Worm (Caenorhabditis elegans) whole organism, young adult: Measurements from ENCODE around the gene C18E9.8.

Source experiments
- B0019.2 ChIP-seq: fragments of 200-800 bp; sonication (Bioruptor generic); conservative IDR thresholded peaks from 2 replicates; pipeline ENCODE4 v1.3.6; 2022; ENCODE audit warnings: missing genetic modification reagents, missing genetic modification characterization, missing compliant biosample characterization
- C06A6.2 ChIP-seq: fragments of 200-800 bp; sonication (Bioruptor generic); conservative IDR thresholded peaks from 2 replicates; pipeline ENCODE4 v1.3.6; 2022; ENCODE audit warnings: missing genetic modification characterization, missing compliant biosample characterization
- C17E4.6 ChIP-seq: fragments of 200-800 bp; sonication (Bioruptor generic); IDR thresholded peaks from 2 replicates; pipeline ENCODE4 v1.3.6; 2022; ENCODE audit warnings: missing genetic modification reagents, missing genetic modification characterization, missing compliant biosample characterization
- F10E7.11 ChIP-seq: sonication (generic microtip); optimal IDR thresholded peaks from 2 replicates; lab custom pipeline; 2017; ENCODE audit warnings: mild to moderate bottlenecking, missing genetic modification characterization, moderate library complexity, missing compliant biosample characterization
- F22D6.2 ChIP-seq: sonication (generic microtip); optimal IDR thresholded peaks from 2 replicates; lab custom pipeline; 2016; ENCODE audit warnings: mild to moderate bottlenecking, missing genetic modification characterization, missing compliant biosample characterization
- F37B4.10 ChIP-seq: fragments of 200-800 bp; sonication (Bioruptor generic); IDR thresholded peaks from 2 replicates; pipeline ENCODE4 v1.3.6; 2022; ENCODE audit warnings: missing genetic modification characterization, missing compliant biosample characterization
- F49E8.2 ChIP-seq: sonication (generic microtip); optimal IDR thresholded peaks from 3 replicates; lab custom pipeline; 2017; ENCODE audit warnings: missing genetic modification characterization, mild to moderate bottlenecking, missing compliant biosample characterization, antibody characterized with exemption, moderate library complexity; ENCODE audit not compliant: insufficient read depth
- F52B5.7 ChIP-seq: sonication (generic microtip); optimal IDR thresholded peaks from 2 replicates; lab custom pipeline; 2016; ENCODE audit warnings: mild to moderate bottlenecking, missing genetic modification characterization, missing compliant biosample characterization
- F57A8.1 ChIP-seq: fragments of 200-800 bp; sonication (Bioruptor generic); optimal IDR thresholded peaks from 2 replicates; lab custom pipeline; 2018; ENCODE audit warnings: mild to moderate bottlenecking, missing genetic modification characterization, moderate library complexity, missing compliant biosample characterization
- T26A5.8 ChIP-seq: sonication (generic microtip); optimal IDR thresholded peaks from 2 replicates; lab custom pipeline; 2016; ENCODE audit warnings: missing genetic modification characterization, missing compliant biosample characterization
- Y53G8AR.9 ChIP-seq: fragments of 200-800 bp; sonication (Bioruptor generic); conservative IDR thresholded peaks from 2 replicates; pipeline ENCODE4 v1.3.6; 2022; ENCODE audit warnings: missing genetic modification reagents, missing genetic modification characterization, missing compliant biosample characterization
- Y67H2A.10 ChIP-seq: fragments of 200-800 bp; sonication (Bioruptor generic); conservative IDR thresholded peaks from 2 replicates; pipeline ENCODE4 v1.3.6; 2022; ENCODE audit warnings: missing genetic modification reagents, missing genetic modification characterization, missing compliant biosample characterization
- akir-1 ChIP-seq: fragments of 200-800 bp; sonication (Bioruptor generic); optimal IDR thresholded peaks from 2 replicates; lab custom pipeline; 2018; ENCODE audit warnings: mild to moderate bottlenecking, missing genetic modification characterization, moderate library complexity, missing compliant biosample characterization
- atf-7 ChIP-seq: sonication (generic microtip); optimal IDR thresholded peaks from 2 replicates; lab custom pipeline; 2017; ENCODE audit warnings: mild to moderate bottlenecking, missing genetic modification characterization, missing compliant biosample characterization
- athp-1 ChIP-seq: sonication (generic microtip); optimal IDR thresholded peaks from 2 replicates; lab custom pipeline; 2017; ENCODE audit warnings: mild to moderate bottlenecking, missing genetic modification characterization, missing compliant biosample characterization
- bed-1 ChIP-seq: fragments of 200-800 bp; sonication (Bioruptor generic); IDR thresholded peaks from 2 replicates; pipeline ENCODE4 v1.3.6; 2022; ENCODE audit warnings: missing genetic modification reagents, missing genetic modification characterization, missing compliant biosample characterization
- bed-2 ChIP-seq: fragments of 200-800 bp; sonication (Bioruptor generic); IDR thresholded peaks from 2 replicates; pipeline ENCODE4 v1.3.6; 2022; ENCODE audit warnings: missing genetic modification reagents, missing genetic modification characterization, missing compliant biosample characterization
- ccch-3 ChIP-seq: fragments of 200-800 bp; sonication (Bioruptor generic); optimal IDR thresholded peaks from 2 replicates; lab custom pipeline; 2018; ENCODE audit warnings: mild to moderate bottlenecking, missing genetic modification characterization, missing compliant biosample characterization
- cebp-2 ChIP-seq: fragments of 200-800 bp; sonication (Bioruptor generic); IDR thresholded peaks from 2 replicates; pipeline ENCODE4 v1.3.6; 2022; ENCODE audit warnings: missing genetic modification characterization, missing compliant biosample characterization
- ceh-100 ChIP-seq: fragments of 200-800 bp; sonication (Bioruptor generic); IDR thresholded peaks from 2 replicates; pipeline ENCODE4 v1.3.6; 2022; ENCODE audit warnings: missing genetic modification reagents, missing genetic modification characterization, missing compliant biosample characterization
- ceh-40 ChIP-seq: fragments of 200-800 bp; sonication (Bioruptor generic); IDR thresholded peaks from 2 replicates; pipeline ENCODE4 v1.3.6; 2022; ENCODE audit warnings: missing genetic modification characterization, missing compliant biosample characterization
- chd-7 ChIP-seq: sonication (generic microtip); optimal IDR thresholded peaks from 2 replicates; lab custom pipeline; 2016; ENCODE audit warnings: mild to moderate bottlenecking, missing genetic modification characterization, moderate library complexity, missing compliant biosample characterization
- dox-1 ChIP-seq: fragments of 200-800 bp; sonication (Bioruptor generic); IDR thresholded peaks from 2 replicates; pipeline ENCODE4 v1.3.6; 2022; ENCODE audit warnings: missing genetic modification reagents, missing genetic modification characterization, missing compliant biosample characterization
- dpff-1 ChIP-seq: sonication (generic microtip); optimal IDR thresholded peaks from 2 replicates; lab custom pipeline; 2017; ENCODE audit warnings: mild to moderate bottlenecking, missing genetic modification characterization, missing compliant biosample characterization
- efl-1 ChIP-seq: fragments of 150-350 bp; optimal IDR thresholded peaks from 2 replicates; lab custom pipeline; 2014; ENCODE audit warnings: missing biosample characterization, missing genetic modification reagents, missing genetic modification characterization
- egl-18 ChIP-seq: fragments of 200-800 bp; sonication (Bioruptor generic); IDR thresholded peaks from 2 replicates; pipeline ENCODE4 v1.3.6; 2022; ENCODE audit warnings: missing genetic modification reagents, missing genetic modification characterization, missing compliant biosample characterization
- hrde-1 ChIP-seq: sonication (generic microtip); optimal IDR thresholded peaks from 2 replicates; lab custom pipeline; 2016; ENCODE audit warnings: missing genetic modification characterization, mild to moderate bottlenecking, missing compliant biosample characterization, moderate library complexity, missing genotype, missing genetic modification reagents, borderline replicate concordance
- let-607 ChIP-seq, 2 experiments: fragments of 200-800 bp in 1 of 2; sonication (Bioruptor generic) in 1 of 2; sonication (generic microtip) in 1 of 2; optimal IDR thresholded peaks; 2 replicates each; lab custom pipeline; 2016 to 2018; ENCODE audit warnings: mild to moderate bottlenecking in 2 of 2, missing compliant biosample characterization in 2 of 2, missing genetic modification characterization in 2 of 2, moderate library complexity in 2 of 2, missing genotype in 1 of 2
- lin-40 ChIP-seq: sonication (generic microtip); optimal IDR thresholded peaks from 2 replicates; lab custom pipeline; 2016; ENCODE audit warnings: missing genetic modification characterization, mild to moderate bottlenecking, missing compliant biosample characterization, missing genotype, missing genetic modification reagents
- lin-54 ChIP-seq: fragments of 200-800 bp; sonication (Bioruptor generic); optimal IDR thresholded peaks from 2 replicates; lab custom pipeline; 2018; ENCODE audit warnings: mild to moderate bottlenecking, missing genetic modification characterization, missing compliant biosample characterization
- lsl-1 ChIP-seq: fragments of 200-800 bp; sonication (Bioruptor generic); optimal IDR thresholded peaks from 2 replicates; lab custom pipeline; 2018; ENCODE audit warnings: mild to moderate bottlenecking, missing genetic modification characterization, moderate library complexity, missing compliant biosample characterization
- lsy-27 ChIP-seq: sonication (generic microtip); optimal IDR thresholded peaks from 2 replicates; lab custom pipeline; 2017; ENCODE audit warnings: missing genetic modification characterization, mild to moderate bottlenecking, missing compliant biosample characterization, antibody characterized with exemption, missing genotype, borderline replicate concordance; ENCODE audit not compliant: insufficient read depth
- madf-3 ChIP-seq: fragments of 200-800 bp; sonication (Bioruptor generic); IDR thresholded peaks from 2 replicates; pipeline ENCODE4 v1.3.6; 2022; ENCODE audit warnings: missing genetic modification reagents, missing genetic modification characterization, missing compliant biosample characterization
- mcd-1 ChIP-seq: fragments of 200-800 bp; sonication (Bioruptor generic); IDR thresholded peaks from 2 replicates; pipeline ENCODE4 v1.3.6; 2022; ENCODE audit warnings: missing genetic modification reagents, missing genetic modification characterization, missing compliant biosample characterization
- rec-8 ChIP-seq, 2 experiments: sonication (generic microtip); optimal IDR thresholded peaks; 2 replicates each; lab custom pipeline; 2016; ENCODE audit warnings: mild to moderate bottlenecking in 2 of 2, missing genetic modification characterization in 2 of 2, missing genetic modification reagents in 2 of 2, missing genotype in 2 of 2, missing biosample characterization in 1 of 2, missing compliant biosample characterization in 1 of 2, moderate library complexity in 1 of 2
- repo-1 ChIP-seq: sonication (generic microtip); optimal IDR thresholded peaks from 2 replicates; lab custom pipeline; 2017; ENCODE audit warnings: mild to moderate bottlenecking, missing genetic modification characterization, missing compliant biosample characterization
- snpc-1.1 ChIP-seq: sonication (generic microtip); optimal IDR thresholded peaks from 2 replicates; lab custom pipeline; 2017; ENCODE audit warnings: missing genetic modification characterization, mild to moderate bottlenecking, missing compliant biosample characterization, antibody characterized with exemption, moderate library complexity, missing genotype, missing genetic modification reagents; ENCODE audit not compliant: insufficient read depth
- snpc-1.3 ChIP-seq: sonication (generic microtip); optimal IDR thresholded peaks from 2 replicates; lab custom pipeline; 2017; ENCODE audit warnings: missing genetic modification characterization, mild to moderate bottlenecking, missing compliant biosample characterization, antibody characterized with exemption, moderate library complexity, missing genotype, missing genetic modification reagents; ENCODE audit not compliant: insufficient read depth
- snpc-4 ChIP-seq, 5 experiments: fragments of 150-350 bp in 1 of 5; sonication (generic microtip) in 4 of 5; optimal IDR thresholded peaks; 2 replicates each; lab custom pipeline; 2014 to 2018; ENCODE audit warnings: missing genetic modification characterization in 5 of 5, missing biosample characterization in 3 of 5, antibody characterized with exemption in 2 of 5, mild to moderate bottlenecking in 2 of 5, missing compliant biosample characterization in 2 of 5, missing genotype in 2 of 5, moderate library complexity in 2 of 5, missing genetic modification reagents in 1 of 5
- sptf-2 ChIP-seq: fragments of 200-800 bp; sonication (Bioruptor generic); optimal IDR thresholded peaks from 2 replicates; lab custom pipeline; 2018; ENCODE audit warnings: mild to moderate bottlenecking, missing genetic modification characterization, missing compliant biosample characterization
- xnd-1 ChIP-seq: sonication (generic microtip); optimal IDR thresholded peaks from 2 replicates; lab custom pipeline; 2016; ENCODE audit warnings: missing genotype, missing genetic modification reagents, missing genetic modification characterization, missing compliant biosample characterization
- ztf-18 ChIP-seq: sonication (generic microtip); optimal IDR thresholded peaks from 2 replicates; lab custom pipeline; 2016; ENCODE audit warnings: missing genotype, mild to moderate bottlenecking, missing genetic modification characterization, missing compliant biosample characterization
- ztf-22 ChIP-seq: fragments of 200-800 bp; sonication (Bioruptor generic); optimal IDR thresholded peaks from 2 replicates; lab custom pipeline; 2018; ENCODE audit warnings: mild to moderate bottlenecking, missing genetic modification characterization, moderate library complexity, missing compliant biosample characterization
- ztf-26 ChIP-seq: sonication (generic microtip); optimal IDR thresholded peaks from 2 replicates; lab custom pipeline; 2017; ENCODE audit warnings: missing genetic modification characterization, missing compliant biosample characterization
- ztf-28 ChIP-seq: fragments of 200-800 bp; sonication (Bioruptor generic); IDR thresholded peaks from 2 replicates; pipeline ENCODE4 v1.3.6; 2022; ENCODE audit warnings: missing genetic modification reagents, missing genetic modification characterization, missing compliant biosample characterization

The C18E9.8 gene

DNA sequence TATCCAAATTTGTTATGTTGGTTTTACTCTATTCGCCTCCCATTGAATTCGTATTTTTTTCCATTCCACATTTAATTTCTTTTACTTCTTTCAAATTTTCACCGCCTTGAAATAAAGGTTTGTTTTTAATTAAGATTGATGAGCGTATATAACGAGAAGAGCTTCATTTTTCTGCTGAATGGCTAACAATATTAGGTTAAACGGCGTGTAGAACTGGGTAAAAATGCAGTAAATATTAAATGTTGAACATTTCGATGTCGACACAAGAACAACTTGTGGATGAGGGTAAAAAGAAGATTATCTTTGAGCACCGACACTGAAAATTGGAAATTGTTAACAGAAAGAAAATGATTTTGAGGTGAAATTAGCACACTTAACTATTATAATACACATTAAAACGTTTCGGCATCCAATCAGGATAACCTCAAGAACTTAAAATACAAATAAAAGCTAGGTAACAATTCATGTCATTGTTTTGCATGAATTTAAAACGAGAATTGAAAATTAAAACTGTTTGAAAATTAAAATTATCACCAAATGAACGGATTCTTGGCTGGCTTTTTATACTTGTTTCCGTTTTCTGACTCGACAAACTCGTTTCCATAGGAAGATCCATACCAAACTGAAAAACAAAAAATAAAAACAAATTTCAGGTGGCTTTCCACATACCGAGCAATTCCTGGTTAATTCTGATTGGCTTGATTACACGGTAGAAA lies 48.8 kb downstream of the C18E9.8 start:
- TF ChIP-seq C06A6.2 (no peak), egl-18 (GFP tag; lab: Robert Waterston, UW) (no peak), lsl-1 (GFP tag; lab: Kevin White, UChicago) (peak; percentile 2), rec-8 (tag; optimal IDR thresholded peaks at IDR 0.05; lab: Kevin White, UChicago) (peak in 1 of 2 experiments; percentile 3), bed-1 (GFP tag; lab: Robert Waterston, UW) (no peak), athp-1 (tag; lab: Kevin White, UChicago) (peak; percentile 69), dox-1 (GFP tag; lab: Robert Waterston, UW) (no peak), hrde-1 (peak; percentile 84), ccch-3 (no peak), F10E7.11 (tag; lab: Kevin White, UChicago) (peak; percentile 6), lin-40 (no peak), ztf-22 (GFP tag; lab: Kevin White, UChicago) (no peak), F22D6.2 (tag; lab: Kevin White, UChicago) (no peak), efl-1 (no peak), T26A5.8 (tag; lab: Kevin White, UChicago) (no peak), lin-54 (GFP tag; lab: Kevin White, UChicago) (peak; percentile 9), repo-1 (tag; lab: Kevin White, UChicago) (peak; percentile 9), Y67H2A.10 (no peak), C17E4.6 (0 out of 2 replicates have a peak, but pooled peaks have one; percentile 9), F49E8.2 (tag; lab: Kevin White, UChicago) (peak; percentile 54), akir-1 (GFP tag; lab: Kevin White, UChicago) (no peak), F57A8.1 (GFP tag; lab: Kevin White, UChicago) (no peak), madf-3 (0 out of 2 replicates have a peak, but pooled peaks have one; percentile 22), bed-2 (GFP tag; lab: Robert Waterston, UW) (no peak), F37B4.10 (GFP tag; lab: Robert Waterston, UW) (no peak), F52B5.7 (tag; lab: Kevin White, UChicago) (peak; percentile 50), atf-7 (peak; percentile 12), cebp-2 (GFP tag; lab: Robert Waterston, UW) (no peak), mcd-1 (GFP tag; lab: Robert Waterston, UW) (no peak), snpc-1.3 (tag; lab: Kevin White, UChicago) (peak; percentile 20), Y53G8AR.9 (0 out of 2 replicates have a peak, but pooled peaks have one; percentile 56), chd-7 (tag; lab: Kevin White, UChicago) (peak; percentile 17), ceh-40 (GFP tag; lab: Robert Waterston, UW) (no peak), xnd-1 (peak; percentile 24), lsy-27 (no peak), let-607 (tag; optimal IDR thresholded peaks at IDR 0.05; lab: Kevin White, UChicago) (no peak), sptf-2 (GFP tag; lab: Kevin White, UChicago) (no peak), ztf-18 (tag; lab: Kevin White, UChicago) (no peak), dpff-1 (tag; lab: Kevin White, UChicago) (peak; percentile 43), snpc-1.1 (tag; lab: Kevin White, UChicago) (no peak), ztf-26 (no peak), ceh-100 (GFP tag; lab: Robert Waterston, UW) (0 out of 2 replicates have a peak, but pooled peaks have one; percentile 30), ztf-28 (GFP tag; lab: Robert Waterston, UW) (no peak), B0019.2 (no peak), snpc-4 (GFP tag; optimal IDR thresholded peaks at IDR 0.05; lab: Kevin White, UChicago) (no peak), snpc-4 (tag; optimal IDR thresholded peaks at IDR 0.05; lab: Kevin White, UChicago) (no peak)
